Fruit fly (Drosophila melanogaster) whole organism: Measurements from ENCODE around the gene Eip63E.

Source experiments
- CG8478 ChIP-seq: fragments of >200 bp; optimal IDR thresholded peaks from 2 replicates; lab custom pipeline; 2018; ENCODE audit warnings: inconsistent platforms
- Dll ChIP-seq: fragments of >200 bp; optimal IDR thresholded peaks from 2 replicates; lab custom pipeline; 2017
- EcR ChIP-seq, 2 experiments: fragments of >200 bp; optimal IDR thresholded peaks; 2 replicates each; lab custom pipeline; 2017; ENCODE audit warnings: missing biosample characterization in 2 of 2, missing genetic modification characterization in 2 of 2, missing genetic modification reagents in 2 of 2
- pan ChIP-seq: fragments of >200 bp; optimal IDR thresholded peaks from 2 replicates; lab custom pipeline; 2017
- psq ChIP-seq: fragments of >200 bp; optimal IDR thresholded peaks from 2 replicates; lab custom pipeline; 2017
- usp ChIP-seq: fragments of >200 bp; optimal IDR thresholded peaks from 2 replicates; lab custom pipeline; 2017; ENCODE audit warnings: missing biosample characterization, missing genetic modification characterization, mixed read lengths

Eip63E gene

dm6 chr3L:3535674-3536073 is 20.1 kb downstream of the Eip63E start:
- TF ChIP-seq CG8478 (lab: Kevin White, UChicago) (no peak), EcR (GFP tag; optimal IDR thresholded peaks at IDR 0.05; lab: Kevin White, UChicago) (peak in 1 of 2 experiments; percentile 76), Dll (lab: Kevin White, UChicago) (no peak)

- no peak for TF ChIP-seq Dll (lab: Kevin White, UChicago)
- no peak for TF ChIP-seq psq (lab: Kevin White, UChicago)
- peak; percentile 62 for TF ChIP-seq pan (lab: Kevin White, UChicago)
Measured at dm6 chr3L:3536414-3536813, 20.9 kb downstream of the Eip63E start.

- TF ChIP-seq CG8478 (lab: Kevin White, UChicago), result no peak
- no peak for TF ChIP-seq psq (lab: Kevin White, UChicago)
- no peak for TF ChIP-seq Dll (lab: Kevin White, UChicago)
- no peak for TF ChIP-seq usp (GFP tag; lab: Kevin White, UChicago)
- peak in 1 of 2 experiments; percentile 70 for TF ChIP-seq EcR (GFP tag; optimal IDR thresholded peaks at IDR 0.05; lab: Kevin White, UChicago)
Measured at dm6 chr3L:3536905-3537665, 21.5 kb downstream of the Eip63E start.

dm6 chr3L:3542498-3543322 is 27.2 kb downstream of the Eip63E start:
- peak; percentile 57 for TF ChIP-seq Dll (lab: Kevin White, UChicago)
- no peak for TF ChIP-seq usp (GFP tag; lab: Kevin White, UChicago)

- TF ChIP-seq Dll (lab: Kevin White, UChicago) (no peak), usp (GFP tag; lab: Kevin White, UChicago) (no peak), CG8478 (lab: Kevin White, UChicago) (no peak), EcR (GFP tag; optimal IDR thresholded peaks at IDR 0.05; lab: Kevin White, UChicago) (no peak), pan (lab: Kevin White, UChicago) (no peak), psq (lab: Kevin White, UChicago) (no peak)
Measured at dm6 chr3L:3543525-3543971, 28.0 kb downstream of the Eip63E start.

- no peak for TF ChIP-seq CG8478 (lab: Kevin White, UChicago)
- TF ChIP-seq psq (lab: Kevin White, UChicago), result no peak
- no peak for TF ChIP-seq Dll (lab: Kevin White, UChicago)
- no peak for TF ChIP-seq pan (lab: Kevin White, UChicago)
- no peak for TF ChIP-seq EcR (GFP tag; optimal IDR thresholded peaks at IDR 0.05; lab: Kevin White, UChicago)
- TF ChIP-seq usp (GFP tag; lab: Kevin White, UChicago), result no peak
Measured at dm6 chr3L:3544221-3544620, 28.7 kb downstream of the Eip63E start.

dm6 chr3L:3544930-3545329 is 29.4 kb downstream of the Eip63E start:
- TF ChIP-seq usp (GFP tag; lab: Kevin White, UChicago), result no peak
- no peak for TF ChIP-seq psq (lab: Kevin White, UChicago)
- TF ChIP-seq CG8478 (lab: Kevin White, UChicago), result no peak
- TF ChIP-seq pan (lab: Kevin White, UChicago), result no peak
- TF ChIP-seq Dll (lab: Kevin White, UChicago), result no peak
- no peak for TF ChIP-seq EcR (GFP tag; optimal IDR thresholded peaks at IDR 0.05; lab: Kevin White, UChicago)

dm6 chr3L:3547113-3547512 is 31.6 kb downstream of the Eip63E start:
- no peak for TF ChIP-seq EcR (GFP tag; optimal IDR thresholded peaks at IDR 0.05; lab: Kevin White, UChicago)

dm6 chr3L:3549468-3549867 is 33.9 kb downstream of the Eip63E start:
- TF ChIP-seq usp (GFP tag; lab: Kevin White, UChicago) (no peak), pan (lab: Kevin White, UChicago) (no peak), psq (lab: Kevin White, UChicago) (no peak), CG8478 (lab: Kevin White, UChicago) (no peak), Dll (lab: Kevin White, UChicago) (no peak), EcR (GFP tag; optimal IDR thresholded peaks at IDR 0.05; lab: Kevin White, UChicago) (no peak)

- TF ChIP-seq Dll (lab: Kevin White, UChicago) (no peak), pan (lab: Kevin White, UChicago) (no peak), usp (GFP tag; lab: Kevin White, UChicago) (no peak), psq (lab: Kevin White, UChicago) (no peak), EcR (GFP tag; optimal IDR thresholded peaks at IDR 0.05; lab: Kevin White, UChicago) (no peak), CG8478 (lab: Kevin White, UChicago) (no peak)
Measured at dm6 chr3L:3551008-3551407, 35.5 kb downstream of the Eip63E start.

- no peak for TF ChIP-seq usp (GFP tag; lab: Kevin White, UChicago)
- no peak for TF ChIP-seq CG8478 (lab: Kevin White, UChicago)
- TF ChIP-seq EcR (GFP tag; optimal IDR thresholded peaks at IDR 0.05; lab: Kevin White, UChicago), result no peak
- no peak for TF ChIP-seq pan (lab: Kevin White, UChicago)
- TF ChIP-seq psq (lab: Kevin White, UChicago), result no peak
- no peak for TF ChIP-seq Dll (lab: Kevin White, UChicago)
Measured at dm6 chr3L:3552313-3552868, 36.8 kb downstream of the Eip63E start.
